Fruit fly (Drosophila melanogaster) whole organism: ENCODE measurements around the gene CG14568.

Source experiments
- CG8478 ChIP-seq: fragments of >200 bp; optimal IDR thresholded peaks from 2 replicates; lab custom pipeline; 2018; ENCODE audit warnings: inconsistent platforms
- Dll ChIP-seq: fragments of >200 bp; optimal IDR thresholded peaks from 2 replicates; lab custom pipeline; 2017
- EcR ChIP-seq, 2 experiments: fragments of >200 bp; optimal IDR thresholded peaks; 2 replicates each; lab custom pipeline; 2017; ENCODE audit warnings: missing biosample characterization in 2 of 2, missing genetic modification characterization in 2 of 2, missing genetic modification reagents in 2 of 2
- pan ChIP-seq: fragments of >200 bp; optimal IDR thresholded peaks from 2 replicates; lab custom pipeline; 2017
- psq ChIP-seq: fragments of >200 bp; optimal IDR thresholded peaks from 2 replicates; lab custom pipeline; 2017
- usp ChIP-seq: fragments of >200 bp; optimal IDR thresholded peaks from 2 replicates; lab custom pipeline; 2017; ENCODE audit warnings: missing biosample characterization, missing genetic modification characterization, mixed read lengths

Gene CG14568

dm6 chr3L:21733387-21733786, at the start of gene CG14568:
CG14568 (minus strand) TSS chr3L:21733487.
- TF ChIP-seq EcR (GFP tag; optimal IDR thresholded peaks at IDR 0.05; lab: Kevin White, UChicago): no peak
- no peak for TF ChIP-seq psq (lab: Kevin White, UChicago)
- TF ChIP-seq usp (GFP tag; lab: Kevin White, UChicago): no peak
- TF ChIP-seq Dll: no peak
- TF ChIP-seq pan: no peak
- TF ChIP-seq CG8478 (lab: Kevin White, UChicago): no peak

- TF ChIP-seq usp (GFP tag; lab: Kevin White, UChicago): no peak
- no peak for TF ChIP-seq psq (lab: Kevin White, UChicago)
- TF ChIP-seq pan: no peak
- TF ChIP-seq Dll: no peak
- no peak for TF ChIP-seq CG8478 (lab: Kevin White, UChicago)
- TF ChIP-seq EcR (GFP tag; optimal IDR thresholded peaks at IDR 0.05; lab: Kevin White, UChicago): no peak
Measured at dm6 chr3L:21773855-21774254, 40.6 kb upstream of the CG14568 start.

dm6 chr3L:21770328-21770727, 37.0 kb upstream of the CG14568 start, which contains the start of gene Syn1:
Syn1 (minus strand) TSS chr3L:21770534.
- TF ChIP-seq pan: no peak
- no peak for TF ChIP-seq Dll
- no peak for TF ChIP-seq EcR (GFP tag; optimal IDR thresholded peaks at IDR 0.05; lab: Kevin White, UChicago)
- no peak for TF ChIP-seq CG8478 (lab: Kevin White, UChicago)
- TF ChIP-seq usp (GFP tag; lab: Kevin White, UChicago): no peak
- no peak for TF ChIP-seq psq (lab: Kevin White, UChicago)

- TF ChIP-seq EcR (GFP tag; optimal IDR thresholded peaks at IDR 0.05; lab: Kevin White, UChicago) (no peak), Dll (no peak), pan (no peak), usp (GFP tag; lab: Kevin White, UChicago) (no peak), psq (lab: Kevin White, UChicago) (no peak), CG8478 (lab: Kevin White, UChicago) (no peak)
Measured at dm6 chr3L:21769515-21769914, 36.2 kb upstream of the CG14568 start, which contains the start of gene CG7370. CG7370 (plus strand) TSS chr3L:21769815.

- TF ChIP-seq usp (GFP tag; lab: Kevin White, UChicago): no peak
- TF ChIP-seq EcR (GFP tag; optimal IDR thresholded peaks at IDR 0.05; lab: Kevin White, UChicago): no peak
- TF ChIP-seq Dll: no peak
- no peak for TF ChIP-seq psq (lab: Kevin White, UChicago)
- TF ChIP-seq CG8478 (lab: Kevin White, UChicago): no peak
Measured at dm6 chr3L:21765931-21766330, 32.6 kb upstream of the CG14568 start.

dm6 chr3L:21756857-21757256, 23.6 kb upstream of the CG14568 start, which contains the start of gene CG14564:
CG14564 (plus strand) TSS chr3L:21757157.
- TF ChIP-seq EcR (GFP tag; optimal IDR thresholded peaks at IDR 0.05; lab: Kevin White, UChicago): no peak
- TF ChIP-seq usp (GFP tag; lab: Kevin White, UChicago): no peak
- no peak for TF ChIP-seq pan
- no peak for TF ChIP-seq CG8478 (lab: Kevin White, UChicago)

- no peak for TF ChIP-seq Dll
- no peak for TF ChIP-seq psq (lab: Kevin White, UChicago)
- no peak for TF ChIP-seq EcR (GFP tag; optimal IDR thresholded peaks at IDR 0.05; lab: Kevin White, UChicago)
- TF ChIP-seq CG8478 (lab: Kevin White, UChicago): no peak
- no peak for TF ChIP-seq pan
- TF ChIP-seq usp (GFP tag; lab: Kevin White, UChicago): no peak
Measured at dm6 chr3L:21744169-21744568, 10.9 kb upstream of the CG14568 start, which contains the start of gene CG14565. CG14565 (minus strand) TSS chr3L:21744269.

dm6 chr3L:21741234-21741633, 7.9 kb upstream of the CG14568 start, which contains the start of gene CG14572:
CG14572 (plus strand) TSS chr3L:21741534.
- TF ChIP-seq usp (GFP tag; lab: Kevin White, UChicago) (no peak), CG8478 (lab: Kevin White, UChicago) (no peak), psq (lab: Kevin White, UChicago) (no peak), Dll (no peak), pan (no peak), EcR (GFP tag; optimal IDR thresholded peaks at IDR 0.05; lab: Kevin White, UChicago) (no peak)

- no peak for TF ChIP-seq pan
- no peak for TF ChIP-seq Dll
- TF ChIP-seq EcR (GFP tag; optimal IDR thresholded peaks at IDR 0.05; lab: Kevin White, UChicago): no peak
- TF ChIP-seq psq (lab: Kevin White, UChicago): no peak
- TF ChIP-seq CG8478 (lab: Kevin White, UChicago): no peak
- TF ChIP-seq usp (GFP tag; lab: Kevin White, UChicago): no peak
Measured at dm6 chr3L:21740209-21740608, 6.9 kb upstream of the CG14568 start, which contains the start of gene CG14566. CG14566 (minus strand) TSS chr3L:21740309.

- TF ChIP-seq usp (GFP tag; lab: Kevin White, UChicago) (no peak), Dll (no peak), CG8478 (lab: Kevin White, UChicago) (no peak), EcR (GFP tag; optimal IDR thresholded peaks at IDR 0.05; lab: Kevin White, UChicago) (no peak), pan (no peak), psq (lab: Kevin White, UChicago) (no peak)
Measured at dm6 chr3L:21739017-21739730, 5.9 kb upstream of the CG14568 start.

- TF ChIP-seq psq (lab: Kevin White, UChicago) (no peak), CG8478 (lab: Kevin White, UChicago) (no peak), Dll (no peak), usp (GFP tag; lab: Kevin White, UChicago) (no peak), pan (no peak), EcR (GFP tag; optimal IDR thresholded peaks at IDR 0.05; lab: Kevin White, UChicago) (no peak)
Measured at dm6 chr3L:21738175-21739016, 5.1 kb upstream of the CG14568 start, which contains the start of gene CG14567. CG14567 (minus strand) TSS chr3L:21738430.
